Worm (Caenorhabditis elegans) whole organism, L1 larva: ENCODE measurements around the gene gbas-1.
"Not testable (repeated sequence)": the region's sequence is repeated elsewhere in the genome, so short reads cannot be mapped to it uniquely, and the experiment has no call there.

ENCODE experiments used
- aly-2 ChIP-seq: fragments of 150-350 bp; optimal IDR thresholded peaks from 2 replicates; lab custom pipeline; 2014; ENCODE audit warnings: missing biosample characterization, missing genetic modification characterization
- blmp-1 ChIP-seq: fragments of 150-350 bp; optimal IDR thresholded peaks from 2 replicates; lab custom pipeline; 2014; ENCODE audit warnings: missing biosample characterization, missing genetic modification characterization
- efl-1 ChIP-seq, 4 experiments: fragments of 150-350 bp; optimal IDR thresholded peaks in 3 of 4; peaks in 1 of 4; 1 replicate in 1 of 4; 2 replicates in 3 of 4; lab custom pipeline; 2014; ENCODE audit warnings: missing biosample characterization in 2 of 4, missing genetic modification characterization in 2 of 4, missing genetic modification reagents in 2 of 4
- elt-2 ChIP-seq: sonication (generic microtip); optimal IDR thresholded peaks from 2 replicates; lab custom pipeline; 2016; ENCODE audit warnings: missing genetic modification characterization, mild to moderate bottlenecking, inconsistent platforms, missing compliant biosample characterization, missing genetic modification reagents
- fkh-4 ChIP-seq: sonication (generic microtip); optimal IDR thresholded peaks from 2 replicates; lab custom pipeline; 2016; ENCODE audit warnings: missing compliant biosample characterization, missing genetic modification characterization, borderline replicate concordance
- hpl-2 ChIP-seq: fragments of 150-350 bp; optimal IDR thresholded peaks from 2 replicates; lab custom pipeline; 2014; ENCODE audit warnings: missing biosample characterization, missing genetic modification reagents, missing genetic modification characterization
- mab-9 ChIP-seq: fragments of 200-800 bp; sonication (Bioruptor generic); IDR thresholded peaks from 2 replicates; pipeline ENCODE4 v1.3.6; 2022; ENCODE audit warnings: missing genetic modification reagents, missing genetic modification characterization, missing compliant biosample characterization
- nhr-76 ChIP-seq: sonication (generic microtip); optimal IDR thresholded peaks from 2 replicates; lab custom pipeline; 2017; ENCODE audit warnings: missing biosample characterization, missing genetic modification characterization
- rnt-1 ChIP-seq: sonication (generic microtip); optimal IDR thresholded peaks from 2 replicates; lab custom pipeline; 2016; ENCODE audit warnings: mild to moderate bottlenecking, missing genetic modification characterization, moderate library complexity, missing compliant biosample characterization
- skn-1 ChIP-seq: fragments of 150-350 bp; optimal IDR thresholded peaks from 2 replicates; lab custom pipeline; 2014; ENCODE audit warnings: missing biosample characterization, missing genetic modification characterization
- snu-23 ChIP-seq: sonication (generic microtip); optimal IDR thresholded peaks from 2 replicates; lab custom pipeline; 2016; ENCODE audit warnings: missing genetic modification characterization, missing compliant biosample characterization
- unc-30 ChIP-seq: sonication (generic microtip); optimal IDR thresholded peaks from 2 replicates; lab custom pipeline; 2017; ENCODE audit warnings: missing biosample characterization, missing genetic modification characterization
- xbp-1 ChIP-seq: sonication (generic microtip); optimal IDR thresholded peaks from 2 replicates; lab custom pipeline; 2016; ENCODE audit warnings: missing genetic modification characterization, missing compliant biosample characterization

The gbas-1 gene

ce11 chrII:2556388-2556787 lies 51.7 kb downstream of the gbas-1 start:
- not testable (repeated sequence) for TF ChIP-seq efl-1 (optimal IDR thresholded peaks at IDR 0.05; lab: Kevin White, UChicago)
- peak in 1 of 2 experiments; percentile 23 for TF ChIP-seq efl-1 (GFP tag; optimal IDR thresholded peaks at IDR 0.05 in 1 of 2; lab: Kevin White, UChicago)

- TF ChIP-seq fkh-4 = no peak
- TF ChIP-seq elt-2 (tag; lab: Kevin White, UChicago) = no peak
- TF ChIP-seq xbp-1 = no peak
- TF ChIP-seq aly-2 = no peak
- no peak for TF ChIP-seq rnt-1 (tag; lab: Kevin White, UChicago)
- TF ChIP-seq nhr-76 = no peak
- TF ChIP-seq mab-9 = no peak
- TF ChIP-seq blmp-1 (tag; lab: Kevin White, UChicago) = no peak
- TF ChIP-seq unc-30 = no peak
- no peak for TF ChIP-seq snu-23 (GFP tag; lab: Kevin White, UChicago)
- TF ChIP-seq hpl-2 (GFP tag; lab: Kevin White, UChicago) = no peak
- no peak for TF ChIP-seq skn-1 (tag; lab: Kevin White, UChicago)
Observed at ce11 chrII:2563973-2564372, 59.3 kb downstream of the gbas-1 start, which contains the start of gene nep-18. Gene nep-18, minus strand, starts transcription at chrII:2564073.
